Fruit fly (Drosophila melanogaster) whole organism, embryonic: ENCODE results near the gene CG5355.

Experiments used
- Ada2b ChIP-seq: fragments of 200-800 bp; sonication (Bioruptor generic); IDR thresholded peaks from 2 replicates; pipeline ENCODE4 v1.3.6; 2022; ENCODE audit warnings: missing biosample characterization, missing genetic modification characterization
- Aef1 ChIP-seq: fragments of 200-800 bp; sonication (Bioruptor generic); IDR thresholded peaks from 3 replicates; pipeline ENCODE4 v1.3.6; 2022; ENCODE audit warnings: missing biosample characterization, missing genetic modification characterization
- BEAF-32 ChIP-seq: fragments of 200-800 bp; sonication (Bioruptor generic); optimal IDR thresholded peaks from 3 replicates; lab custom pipeline; 2017; ENCODE audit warnings: missing biosample characterization, missing genetic modification characterization, mild to moderate bottlenecking, moderate library complexity, missing genetic modification reagents
- CG11093 ChIP-seq: fragments of 200-800 bp; sonication (Bioruptor generic); IDR thresholded peaks from 3 replicates; pipeline ENCODE4 v1.3.6; 2022; ENCODE audit warnings: missing biosample characterization, missing genetic modification characterization
- CG12155 ChIP-seq: fragments of 200-800 bp; sonication (Bioruptor generic); optimal IDR thresholded peaks from 3 replicates; lab custom pipeline; 2016; ENCODE audit warnings: missing biosample characterization, missing genetic modification characterization
- CG12391 ChIP-seq: fragments of 200-800 bp; sonication (Bioruptor generic); optimal IDR thresholded peaks from 3 replicates; lab custom pipeline; 2018; ENCODE audit warnings: missing biosample characterization, mild to moderate bottlenecking, missing genetic modification characterization, moderate library complexity
- CG12942 ChIP-seq: fragments of 200-800 bp; sonication (Bioruptor generic); optimal IDR thresholded peaks from 3 replicates; lab custom pipeline; 2016; ENCODE audit warnings: missing biosample characterization, missing genetic modification characterization
- CG15514 ChIP-seq: fragments of 200-800 bp; sonication (Bioruptor generic); optimal IDR thresholded peaks from 3 replicates; lab custom pipeline; 2017; ENCODE audit warnings: missing biosample characterization, missing genetic modification characterization, mild to moderate bottlenecking, moderate library complexity, missing genetic modification reagents
- CG17612 ChIP-seq: fragments of 200-800 bp; sonication (Bioruptor generic); IDR thresholded peaks from 2 replicates; pipeline ENCODE4 v1.3.6; 2022; ENCODE audit warnings: missing biosample characterization, missing genetic modification characterization
- CG17802 ChIP-seq: fragments of 200-800 bp; sonication (Bioruptor generic); optimal IDR thresholded peaks from 2 replicates; lab custom pipeline; 2018; ENCODE audit warnings: missing biosample characterization, mild to moderate bottlenecking, missing genetic modification characterization, moderate library complexity
- CG17829 ChIP-seq: fragments of 200-800 bp; optimal IDR thresholded peaks from 2 replicates; lab custom pipeline; 2019; ENCODE audit warnings: missing biosample characterization, mild to moderate bottlenecking, missing genetic modification characterization, moderate library complexity
- CG4404 ChIP-seq: fragments of 200-800 bp; sonication (Bioruptor generic); IDR thresholded peaks from 2 replicates; pipeline ENCODE4 v1.3.6; 2022; ENCODE audit warnings: missing biosample characterization, missing genetic modification characterization
- CG6254 ChIP-seq: fragments of 200-800 bp; sonication (Bioruptor generic); optimal IDR thresholded peaks from 3 replicates; lab custom pipeline; 2017; ENCODE audit warnings: mild to moderate bottlenecking, missing biosample characterization, missing genetic modification reagents, missing genetic modification characterization
- CG6854 ChIP-seq: fragments of 200-800 bp; sonication (Bioruptor generic); optimal IDR thresholded peaks from 3 replicates; lab custom pipeline; 2017; ENCODE audit warnings: missing biosample characterization, mild to moderate bottlenecking, missing genetic modification characterization
- CG7839 ChIP-seq: fragments of 200-800 bp; sonication (Bioruptor generic); optimal IDR thresholded peaks from 3 replicates; lab custom pipeline; 2018; ENCODE audit warnings: missing biosample characterization, mild to moderate bottlenecking, missing genetic modification characterization, moderate library complexity
- Drgx ChIP-seq: fragments of 200-800 bp; sonication (Bioruptor generic); IDR thresholded peaks from 2 replicates; pipeline ENCODE4 v1.3.6; 2022; ENCODE audit warnings: missing biosample characterization, missing genetic modification characterization
- Ets97D ChIP-seq: fragments of 200-800 bp; sonication (Bioruptor generic); optimal IDR thresholded peaks from 3 replicates; lab custom pipeline; 2016; ENCODE audit warnings: missing biosample characterization, missing genetic modification characterization
- HLH4C ChIP-seq: fragments of 200-800 bp; sonication (Bioruptor generic); IDR thresholded peaks from 3 replicates; pipeline ENCODE4 v1.3.6; 2022; ENCODE audit warnings: missing biosample characterization, missing genetic modification characterization; ENCODE audit not compliant: partially characterized antibody
- Lhr ChIP-seq: fragments of 200-800 bp; sonication (Bioruptor generic); optimal IDR thresholded peaks from 3 replicates; lab custom pipeline; 2017; ENCODE audit warnings: mild to moderate bottlenecking, missing biosample characterization, missing genetic modification reagents, missing genetic modification characterization
- Lim3 ChIP-seq: fragments of 200-800 bp; sonication (Bioruptor generic); IDR thresholded peaks from 2 replicates; pipeline ENCODE4 v1.3.6; 2022; ENCODE audit warnings: missing biosample characterization, missing genetic modification characterization
- Lpt ChIP-seq: fragments of >200 bp; optimal IDR thresholded peaks from 2 replicates; lab custom pipeline; 2018; ENCODE audit warnings: missing biosample characterization, missing genetic modification characterization
- Mrtf ChIP-seq: fragments of 200-800 bp; sonication (Bioruptor generic); IDR thresholded peaks from 3 replicates; pipeline ENCODE4 v1.3.6; 2022; ENCODE audit warnings: missing biosample characterization, missing genetic modification characterization
- Nf-YA ChIP-seq: fragments of 200-800 bp; sonication (Bioruptor generic); IDR thresholded peaks from 2 replicates; pipeline ENCODE4 v1.3.6; 2022; ENCODE audit warnings: missing biosample characterization, missing genetic modification characterization
- Scr ChIP-seq: fragments of 200-800 bp; sonication (Bioruptor generic); IDR thresholded peaks from 2 replicates; pipeline ENCODE4 v1.3.6; 2022; ENCODE audit warnings: missing biosample characterization, missing genetic modification characterization; ENCODE audit not compliant: partially characterized antibody
- Sry-δ ChIP-seq: fragments of 200-800 bp; sonication (Bioruptor generic); optimal IDR thresholded peaks from 2 replicates; lab custom pipeline; 2016; ENCODE audit warnings: missing biosample characterization, missing genetic modification characterization
- TFAM ChIP-seq: fragments of 200-800 bp; sonication (Bioruptor generic); optimal IDR thresholded peaks from 2 replicates; lab custom pipeline; 2017; ENCODE audit warnings: missing biosample characterization, missing genetic modification characterization, inconsistent platforms
- Taf1 ChIP-seq: fragments of 200-800 bp; sonication (Bioruptor generic); IDR thresholded peaks from 2 replicates; pipeline ENCODE4 v1.3.6; 2022; ENCODE audit warnings: missing biosample characterization, missing genetic modification characterization
- Usf ChIP-seq: fragments of 200-800 bp; sonication (Bioruptor generic); optimal IDR thresholded peaks from 2 replicates; lab custom pipeline; 2017; ENCODE audit warnings: missing genotype, missing biosample characterization, missing genetic modification characterization
- Xrp1 ChIP-seq: fragments of 200-800 bp; sonication (Bioruptor generic); IDR thresholded peaks from 2 replicates; pipeline ENCODE4 v1.3.6; 2022; ENCODE audit warnings: missing biosample characterization, missing genetic modification characterization
- ase ChIP-seq: fragments of 200-800 bp; sonication (Bioruptor generic); IDR thresholded peaks from 3 replicates; pipeline ENCODE4 v1.3.6; 2022; ENCODE audit warnings: missing biosample characterization, missing genetic modification characterization
- az2 ChIP-seq: fragments of 200-800 bp; sonication (Bioruptor generic); optimal IDR thresholded peaks from 3 replicates; lab custom pipeline; 2016; ENCODE audit warnings: missing biosample characterization, missing genetic modification characterization
- bigmax ChIP-seq: fragments of 200-800 bp; sonication (Bioruptor generic); optimal IDR thresholded peaks from 2 replicates; lab custom pipeline; 2018; ENCODE audit warnings: missing biosample characterization, mild to moderate bottlenecking, missing genetic modification characterization
- bowl ChIP-seq: fragments of 200-800 bp; sonication (Bioruptor generic); IDR thresholded peaks from 2 replicates; pipeline ENCODE4 v1.3.6; 2022; ENCODE audit warnings: missing biosample characterization, missing genetic modification characterization
- chif ChIP-seq, 2 experiments: fragments of 200-800 bp; sonication (Bioruptor generic); optimal IDR thresholded peaks; 3 replicates each; lab custom pipeline; 2016; ENCODE audit warnings: missing biosample characterization in 2 of 2, missing genetic modification characterization in 2 of 2
- crol ChIP-seq: fragments of 200-800 bp; sonication (Bioruptor generic); IDR thresholded peaks from 2 replicates; pipeline ENCODE4 v1.3.6; 2022; ENCODE audit warnings: missing biosample characterization, missing genetic modification characterization
- crp ChIP-seq, 2 experiments: fragments of 200-800 bp; sonication (Bioruptor generic); optimal IDR thresholded peaks; 2 replicates in 1 of 2; 3 replicates in 1 of 2; lab custom pipeline; 2017; ENCODE audit warnings: missing biosample characterization in 2 of 2, missing genetic modification characterization in 2 of 2, mild to moderate bottlenecking in 1 of 2, moderate library complexity in 1 of 2
- da ChIP-seq: fragments of 200-800 bp; sonication (Bioruptor generic); optimal IDR thresholded peaks from 2 replicates; lab custom pipeline; 2016; ENCODE audit warnings: missing biosample characterization, missing genetic modification characterization
- dmrt99B ChIP-seq: fragments of 200-800 bp; sonication (Bioruptor generic); optimal IDR thresholded peaks from 2 replicates; lab custom pipeline; 2018; ENCODE audit warnings: missing biosample characterization, mild to moderate bottlenecking, missing genetic modification characterization, moderate library complexity
- fru ChIP-seq: fragments of >200 bp; optimal IDR thresholded peaks from 2 replicates; lab custom pipeline; 2017
- ftz-f1 ChIP-seq: fragments of 200-800 bp; sonication (Bioruptor generic); optimal IDR thresholded peaks from 2 replicates; lab custom pipeline; 2016; ENCODE audit warnings: missing biosample characterization, missing genetic modification characterization
- gcm2 ChIP-seq: fragments of 200-800 bp; sonication (Bioruptor generic); optimal IDR thresholded peaks from 2 replicates; lab custom pipeline; 2016; ENCODE audit warnings: missing biosample characterization, missing genetic modification characterization
- ham ChIP-seq: fragments of 200-800 bp; sonication (Bioruptor generic); IDR thresholded peaks from 2 replicates; pipeline ENCODE4 v1.3.6; 2022; ENCODE audit warnings: missing biosample characterization, missing genetic modification characterization
- lola ChIP-seq, 3 experiments: fragments of >200 bp in 2 of 3; fragments of 200-800 bp in 1 of 3; sonication (Bioruptor generic) in 1 of 3; optimal IDR thresholded peaks; 2 replicates each; lab custom pipeline; 2017 to 2019; ENCODE audit warnings: missing biosample characterization in 3 of 3, missing genetic modification characterization in 3 of 3, mild to moderate bottlenecking in 1 of 3, moderate library complexity in 1 of 3
- psq ChIP-seq: fragments of 200-800 bp; sonication (Bioruptor generic); optimal IDR thresholded peaks from 2 replicates; lab custom pipeline; 2017; ENCODE audit warnings: missing biosample characterization, missing genetic modification characterization
- ranshi ChIP-seq: fragments of 200-800 bp; sonication (Bioruptor generic); IDR thresholded peaks from 2 replicates; pipeline ENCODE4 v1.3.6; 2022; ENCODE audit warnings: missing biosample characterization, missing genetic modification characterization
- rib ChIP-seq: fragments of 200-800 bp; sonication (Bioruptor generic); IDR thresholded peaks from 2 replicates; pipeline ENCODE4 v1.3.6; 2022; ENCODE audit warnings: missing biosample characterization, missing genetic modification characterization
- salm ChIP-seq: fragments of 200-800 bp; sonication (Bioruptor generic); optimal IDR thresholded peaks from 2 replicates; lab custom pipeline; 2018; ENCODE audit warnings: missing biosample characterization, mild to moderate bottlenecking, missing genetic modification characterization
- schlank ChIP-seq: fragments of 200-800 bp; sonication (Bioruptor generic); optimal IDR thresholded peaks from 2 replicates; lab custom pipeline; 2018; ENCODE audit warnings: missing biosample characterization, mild to moderate bottlenecking, missing genetic modification characterization
- tap ChIP-seq: fragments of 200-800 bp; optimal IDR thresholded peaks from 3 replicates; lab custom pipeline; 2019; ENCODE audit warnings: missing biosample characterization, mild to moderate bottlenecking, missing genetic modification characterization, moderate library complexity
- tna ChIP-seq: fragments of 200-800 bp; sonication (Bioruptor generic); IDR thresholded peaks from 2 replicates; pipeline ENCODE4 v1.3.6; 2022; ENCODE audit warnings: missing biosample characterization, missing genetic modification characterization; ENCODE audit not compliant: partially characterized antibody
- toy ChIP-seq: fragments of 200-800 bp; sonication (Bioruptor generic); IDR thresholded peaks from 2 replicates; pipeline ENCODE4 v1.3.6; 2022; ENCODE audit warnings: missing biosample characterization, missing genetic modification characterization
- ttk ChIP-seq: fragments of 200-800 bp; sonication (Bioruptor generic); IDR thresholded peaks from 2 replicates; pipeline ENCODE4 v2.1.2; 2022; ENCODE audit warnings: missing biosample characterization, missing genetic modification characterization
- usp ChIP-seq: fragments of >200 bp; optimal IDR thresholded peaks from 2 replicates; lab custom pipeline; 2017; ENCODE audit warnings: missing biosample characterization, missing genetic modification characterization

The CG5355 gene

dm6 chr2L:10396488-10396824, 16.8 kb downstream of the CG5355 start, which contains the start of gene Cnot4 (continued):
- no peak for TF ChIP-seq Lhr (GFP tag; lab: Kevin White, UChicago)
- no peak for TF ChIP-seq da
- TF ChIP-seq CG12942: no peak
- TF ChIP-seq Taf1 (GFP tag; lab: Robert Waterston, UW): no peak
- no peak for TF ChIP-seq az2
- no peak for TF ChIP-seq dmrt99B
- no peak for TF ChIP-seq tna (GFP tag; lab: Robert Waterston, UW)
- TF ChIP-seq lola (GFP tag; optimal IDR thresholded peaks at IDR 0.05; lab: Kevin White, UChicago): no peak
- TF ChIP-seq CG11093 (GFP tag; lab: Robert Waterston, UW): no peak
- peak; percentile 69 for TF ChIP-seq BEAF-32
- no peak for TF ChIP-seq Usf (GFP tag; lab: Kevin White, UChicago)
- no peak for TF ChIP-seq salm (tag; lab: Kevin White, UChicago)
- peak; percentile 33 for TF ChIP-seq CG12391 (tag; lab: Kevin White, UChicago)
- TF ChIP-seq psq (GFP tag; lab: Kevin White, UChicago): no peak
- no peak for TF ChIP-seq HLH4C (GFP tag; lab: Robert Waterston, UW)
- TF ChIP-seq Lim3 (GFP tag; lab: Robert Waterston, UW): no peak
- no peak for TF ChIP-seq schlank (tag; lab: Kevin White, UChicago)
- TF ChIP-seq rib (GFP tag; lab: Robert Waterston, UW): no peak
- TF ChIP-seq Drgx (GFP tag; lab: Robert Waterston, UW): no peak
- TF ChIP-seq CG4404 (GFP tag; lab: Robert Waterston, UW): no peak
- no peak for TF ChIP-seq CG12155 (GFP tag; lab: Kevin White, UChicago)
- no peak for TF ChIP-seq ttk (GFP tag; lab: Robert Waterston, UW)
- TF ChIP-seq ase (GFP tag; lab: Robert Waterston, UW): no peak
- no peak for TF ChIP-seq CG7839 (tag; lab: Kevin White, UChicago)
- TF ChIP-seq CG15514 (GFP tag; lab: Kevin White, UChicago): peak; percentile 25
- no peak for TF ChIP-seq CG6254 (GFP tag; lab: Kevin White, UChicago)
- TF ChIP-seq ranshi: no peak
- no peak for TF ChIP-seq toy (GFP tag; lab: Robert Waterston, UW)
- TF ChIP-seq ftz-f1 (GFP tag; lab: Kevin White, UChicago): no peak
- TF ChIP-seq tap (tag; lab: Kevin White, UChicago): no peak
- no peak for TF ChIP-seq Mrtf
- TF ChIP-seq CG17829: peak; percentile 29
- no peak for TF ChIP-seq crol (GFP tag; lab: Robert Waterston, UW)
- TF ChIP-seq Nf-YA (GFP tag; lab: Robert Waterston, UW): no peak
- TF ChIP-seq CG6854 (GFP tag; lab: Kevin White, UChicago): no peak
- TF ChIP-seq Scr (GFP tag; lab: Robert Waterston, UW): no peak; the same call in 1 of the 2 replicates
- no peak for TF ChIP-seq Ets97D (GFP tag; lab: Kevin White, UChicago)
- no peak for TF ChIP-seq ham (GFP tag; lab: Robert Waterston, UW)
- TF ChIP-seq usp (GFP tag; lab: Kevin White, UChicago): no peak
- TF ChIP-seq CG17612: no peak
- no peak for TF ChIP-seq bowl (GFP tag; lab: Robert Waterston, UW)
- no peak for TF ChIP-seq Ada2b (GFP tag; lab: Robert Waterston, UW)
- no peak for TF ChIP-seq bigmax (GFP tag; lab: Kevin White, UChicago)
- TF ChIP-seq crp (GFP tag; optimal IDR thresholded peaks at IDR 0.05; lab: Kevin White, UChicago): no peak
- no peak for TF ChIP-seq gcm2
- no peak for TF ChIP-seq Xrp1
- TF ChIP-seq Sry-δ: peak; percentile 61
- TF ChIP-seq CG17802 (tag; lab: Kevin White, UChicago): no peak
- TF ChIP-seq Aef1 (GFP tag; lab: Robert Waterston, UW): no peak
- TF ChIP-seq Lpt (GFP tag; lab: Kevin White, UChicago): no peak
- no peak for TF ChIP-seq TFAM
- TF ChIP-seq chif (GFP tag; optimal IDR thresholded peaks at IDR 0.05; lab: Kevin White, UChicago): no peak
- TF ChIP-seq fru (lab: Kevin White, UChicago): no peak
